Worm (Caenorhabditis elegans): ENCODE results near the gene F52G3.8.

- TF ChIP-seq hlh-1 (tag; optimal IDR thresholded peaks at IDR 0.05) (no peak), nhr-28 (tag; optimal IDR thresholded peaks at IDR 0.05) (no peak), unc-62 (GFP tag; optimal IDR thresholded peaks at IDR 0.05) (no peak), pha-4 (tag; optimal IDR thresholded peaks at IDR 0.05) (no peak), snpc-4 (tag; optimal IDR thresholded peaks at IDR 0.05) (no peak), lin-13 (tag; optimal IDR thresholded peaks at IDR 0.05) (no peak), ceh-43 (GFP tag; optimal IDR thresholded peaks at IDR 0.05) (no peak), bed-3 (GFP tag; optimal IDR thresholded peaks at IDR 0.05) (no peak), ztf-11 (tag; optimal IDR thresholded peaks at IDR 0.05) (no peak), unc-39 (tag; optimal IDR thresholded peaks at IDR 0.05) (no peak), lsy-2 (tag; optimal IDR thresholded peaks at IDR 0.05) (no peak), nhr-12 (tag; optimal IDR thresholded peaks at IDR 0.05) (no peak), unc-120 (tag; optimal IDR thresholded peaks at IDR 0.05; ENCODE audit: poor library complexity, severe bottlenecking) (no peak)
Observed at ce11 chrX:16942316-16942715, 10.4 kb downstream of the F52G3.8 start.

Measured in whole organism, mixed stage, embryonic.